Fruit fly (Drosophila melanogaster) whole organism, embryonic: ENCODE data around the gene mRpS10.
A peak's percentile ranks its signal among the peaks of the same experiment; 100 is the strongest.

Experiments
- Adf1 ChIP-seq: fragments of 200-800 bp; sonication (Bioruptor generic); IDR thresholded peaks from 2 replicates; pipeline ENCODE4 v1.3.6; 2022; ENCODE audit warnings: missing biosample characterization, missing genetic modification characterization
- C15 ChIP-seq: fragments of 200-800 bp; sonication (Bioruptor generic); IDR thresholded peaks from 3 replicates; pipeline ENCODE4 v1.3.6; 2022; ENCODE audit warnings: missing biosample characterization, missing genetic modification characterization
- CG10147 ChIP-seq: fragments of 200-800 bp; sonication (Bioruptor generic); optimal IDR thresholded peaks from 2 replicates; lab custom pipeline; 2019; ENCODE audit warnings: missing biosample characterization, mild to moderate bottlenecking, missing genetic modification characterization, moderate library complexity
- CG10366 ChIP-seq: fragments of 200-800 bp; sonication (Bioruptor generic); IDR thresholded peaks from 2 replicates; pipeline ENCODE4 v1.3.6; 2022; ENCODE audit warnings: missing biosample characterization, missing genetic modification characterization
- CG10431 ChIP-seq: fragments of 200-800 bp; sonication (Bioruptor generic); optimal IDR thresholded peaks from 3 replicates; lab custom pipeline; 2018; ENCODE audit warnings: missing biosample characterization, mild to moderate bottlenecking, missing genetic modification characterization
- CG11504 ChIP-seq: fragments of 200-800 bp; sonication (Bioruptor generic); optimal IDR thresholded peaks from 3 replicates; lab custom pipeline; 2019; ENCODE audit warnings: missing biosample characterization, mild to moderate bottlenecking, missing genetic modification characterization, moderate library complexity
- CG12071 ChIP-seq: fragments of 200-800 bp; sonication (Bioruptor generic); optimal IDR thresholded peaks from 3 replicates; lab custom pipeline; 2018; ENCODE audit warnings: missing biosample characterization, mild to moderate bottlenecking, missing genetic modification characterization
- CG13775 ChIP-seq: fragments of 200-800 bp; sonication (Bioruptor generic); optimal IDR thresholded peaks from 3 replicates; lab custom pipeline; 2017; ENCODE audit warnings: missing biosample characterization, mild to moderate bottlenecking, missing genetic modification characterization
- CG14441 ChIP-seq: fragments of 200-800 bp; sonication (Bioruptor generic); IDR thresholded peaks from 2 replicates; pipeline ENCODE4 v1.3.6; 2022; ENCODE audit warnings: missing biosample characterization, missing genetic modification characterization
- CG15479 ChIP-seq: fragments of 200-800 bp; sonication (Bioruptor generic); optimal IDR thresholded peaks from 3 replicates; lab custom pipeline; 2019; ENCODE audit warnings: missing biosample characterization, mild to moderate bottlenecking, missing genetic modification characterization, moderate library complexity
- CG17328 ChIP-seq: fragments of 200-800 bp; sonication (Bioruptor generic); IDR thresholded peaks from 2 replicates; pipeline ENCODE4 v1.3.6; 2022; ENCODE audit warnings: missing biosample characterization, missing genetic modification characterization
- CG18262 ChIP-seq: fragments of 200-800 bp; optimal IDR thresholded peaks from 3 replicates; lab custom pipeline; 2019; ENCODE audit warnings: missing biosample characterization, mild to moderate bottlenecking, missing genetic modification characterization, moderate library complexity
- CG18476 ChIP-seq: fragments of 200-800 bp; sonication (Bioruptor generic); optimal IDR thresholded peaks from 2 replicates; lab custom pipeline; 2016; ENCODE audit warnings: missing biosample characterization, mild to moderate bottlenecking, missing genetic modification characterization
- CG31441 ChIP-seq: fragments of 200-800 bp; sonication (Bioruptor generic); IDR thresholded peaks from 2 replicates; pipeline ENCODE4 v1.3.6; 2022; ENCODE audit warnings: missing biosample characterization, missing genetic modification characterization
- CG3163 ChIP-seq: fragments of 200-800 bp; sonication (Bioruptor generic); optimal IDR thresholded peaks from 3 replicates; lab custom pipeline; 2016; ENCODE audit warnings: missing biosample characterization, missing genetic modification characterization
- CG4854 ChIP-seq: fragments of 200-800 bp; sonication (Bioruptor generic); optimal IDR thresholded peaks from 2 replicates; lab custom pipeline; 2016; ENCODE audit warnings: missing biosample characterization, missing genetic modification characterization, inconsistent platforms
- CG6683 ChIP-seq: fragments of 200-800 bp; sonication (Bioruptor generic); optimal IDR thresholded peaks from 2 replicates; lab custom pipeline; 2017; ENCODE audit warnings: missing biosample characterization, mild to moderate bottlenecking, missing genetic modification characterization, missing genetic modification reagents
- CG7745 ChIP-seq: fragments of 200-800 bp; sonication (Bioruptor generic); optimal IDR thresholded peaks from 2 replicates; lab custom pipeline; 2018; ENCODE audit warnings: missing biosample characterization, mild to moderate bottlenecking, missing genetic modification characterization, moderate library complexity
- CG8478 ChIP-seq: fragments of >200 bp; optimal IDR thresholded peaks from 2 replicates; lab custom pipeline; 2018
- CG9437 ChIP-seq: fragments of 200-800 bp; sonication (Bioruptor generic); optimal IDR thresholded peaks from 2 replicates; lab custom pipeline; 2018; ENCODE audit warnings: missing biosample characterization, mild to moderate bottlenecking, missing genetic modification characterization
- CG9797 ChIP-seq: fragments of 200-800 bp; sonication (Bioruptor generic); optimal IDR thresholded peaks from 3 replicates; lab custom pipeline; 2018; ENCODE audit warnings: missing biosample characterization, mild to moderate bottlenecking, missing genetic modification characterization
- CkIIα-i1 ChIP-seq: fragments of 200-800 bp; sonication (Bioruptor generic); IDR thresholded peaks from 2 replicates; pipeline ENCODE4 v1.3.6; 2022; ENCODE audit warnings: missing biosample characterization, missing genetic modification characterization
- Dip3 ChIP-seq: fragments of 200-800 bp; sonication (Bioruptor generic); optimal IDR thresholded peaks from 3 replicates; lab custom pipeline; 2016; ENCODE audit warnings: missing biosample characterization, missing genetic modification characterization
- Doc3 ChIP-seq: fragments of 200-800 bp; sonication (Bioruptor generic); IDR thresholded peaks from 3 replicates; pipeline ENCODE4 v1.3.6; 2022; ENCODE audit warnings: missing biosample characterization, missing genetic modification characterization; ENCODE audit not compliant: partially characterized antibody
- HLH4C ChIP-seq: fragments of 200-800 bp; sonication (Bioruptor generic); IDR thresholded peaks from 3 replicates; pipeline ENCODE4 v1.3.6; 2022; ENCODE audit warnings: missing biosample characterization, missing genetic modification characterization; ENCODE audit not compliant: partially characterized antibody
- HLHmδ ChIP-seq: fragments of 200-800 bp; sonication (Bioruptor generic); optimal IDR thresholded peaks from 2 replicates; lab custom pipeline; 2018; ENCODE audit warnings: missing biosample characterization, mild to moderate bottlenecking, missing genetic modification characterization, moderate library complexity
- Lhr ChIP-seq: fragments of 200-800 bp; sonication (Bioruptor generic); optimal IDR thresholded peaks from 3 replicates; lab custom pipeline; 2017; ENCODE audit warnings: mild to moderate bottlenecking, missing biosample characterization, missing genetic modification reagents, missing genetic modification characterization
- Mes4 ChIP-seq: fragments of 200-800 bp; sonication (Bioruptor generic); optimal IDR thresholded peaks from 2 replicates; lab custom pipeline; 2016; ENCODE audit warnings: missing biosample characterization, missing genetic modification characterization
- NK7.1 ChIP-seq: fragments of 200-800 bp; sonication (Bioruptor generic); optimal IDR thresholded peaks from 3 replicates; lab custom pipeline; 2016; ENCODE audit warnings: missing biosample characterization, missing genetic modification characterization
- Ptx1 ChIP-seq: fragments of 200-800 bp; sonication (Bioruptor generic); IDR thresholded peaks from 2 replicates; pipeline ENCODE4 v1.3.6; 2022; ENCODE audit warnings: missing biosample characterization, missing genetic modification characterization
- Stat92E ChIP-seq, 3 experiments: fragments of >200 bp in 2 of 3; fragments of 200-800 bp in 1 of 3; sonication (Bioruptor generic) in 1 of 3; optimal IDR thresholded peaks; 2 replicates each; lab custom pipeline; 2017 to 2019; ENCODE audit warnings: missing biosample characterization in 3 of 3, missing genetic modification characterization in 3 of 3, mild to moderate bottlenecking in 1 of 3, moderate library complexity in 1 of 3
- Taf1 ChIP-seq: fragments of 200-800 bp; sonication (Bioruptor generic); IDR thresholded peaks from 2 replicates; pipeline ENCODE4 v1.3.6; 2022; ENCODE audit warnings: missing biosample characterization, missing genetic modification characterization
- Vsx1 ChIP-seq: fragments of 200-800 bp; sonication (Bioruptor generic); optimal IDR thresholded peaks from 2 replicates; lab custom pipeline; 2017; ENCODE audit warnings: missing biosample characterization, mild to moderate bottlenecking, missing genetic modification characterization, missing genetic modification reagents
- aop ChIP-seq: fragments of 200-800 bp; sonication (Bioruptor generic); IDR thresholded peaks from 2 replicates; pipeline ENCODE4 v1.3.6; 2022; ENCODE audit warnings: missing biosample characterization, missing genetic modification characterization
- crp ChIP-seq, 2 experiments: fragments of 200-800 bp; sonication (Bioruptor generic); optimal IDR thresholded peaks; 2 replicates in 1 of 2; 3 replicates in 1 of 2; lab custom pipeline; 2017; ENCODE audit warnings: missing biosample characterization in 2 of 2, missing genetic modification characterization in 2 of 2, mild to moderate bottlenecking in 1 of 2, moderate library complexity in 1 of 2
- da ChIP-seq: fragments of 200-800 bp; sonication (Bioruptor generic); optimal IDR thresholded peaks from 2 replicates; lab custom pipeline; 2016; ENCODE audit warnings: missing biosample characterization, missing genetic modification characterization
- dm ChIP-seq: fragments of 200-800 bp; sonication (Bioruptor generic); optimal IDR thresholded peaks from 3 replicates; lab custom pipeline; 2016; ENCODE audit warnings: missing biosample characterization, missing genetic modification characterization
- grau ChIP-seq: fragments of 200-800 bp; optimal IDR thresholded peaks from 3 replicates; lab custom pipeline; 2019; ENCODE audit warnings: missing biosample characterization, mild to moderate bottlenecking, missing genetic modification characterization, moderate library complexity
- hbn ChIP-seq: fragments of 200-800 bp; sonication (Bioruptor generic); IDR thresholded peaks from 2 replicates; pipeline ENCODE4 v1.3.6; 2022; ENCODE audit warnings: missing biosample characterization, missing genetic modification characterization; ENCODE audit not compliant: partially characterized antibody
- hth ChIP-seq: fragments of >200 bp; optimal IDR thresholded peaks from 2 replicates; lab custom pipeline; 2017; ENCODE audit warnings: inconsistent platforms
- ken ChIP-seq: fragments of 200-800 bp; sonication (Bioruptor generic); IDR thresholded peaks from 3 replicates; pipeline ENCODE4 v1.3.6; 2022; ENCODE audit warnings: missing biosample characterization, missing genetic modification characterization
- rib ChIP-seq: fragments of 200-800 bp; sonication (Bioruptor generic); IDR thresholded peaks from 2 replicates; pipeline ENCODE4 v1.3.6; 2022; ENCODE audit warnings: missing biosample characterization, missing genetic modification characterization
- sim ChIP-seq: fragments of 200-800 bp; sonication (Bioruptor generic); IDR thresholded peaks from 2 replicates; pipeline ENCODE4 v1.3.6; 2022; ENCODE audit warnings: missing biosample characterization, missing genetic modification characterization
- slou ChIP-seq: fragments of 200-800 bp; sonication (Bioruptor generic); optimal IDR thresholded peaks from 3 replicates; lab custom pipeline; 2016; ENCODE audit warnings: missing biosample characterization, missing genetic modification characterization
- twi ChIP-seq: fragments of 200-800 bp; optimal IDR thresholded peaks from 2 replicates; lab custom pipeline; 2019; ENCODE audit warnings: missing biosample characterization, mild to moderate bottlenecking, missing genetic modification characterization, moderate library complexity
- vvl ChIP-seq: fragments of 200-800 bp; sonication (Bioruptor generic); IDR thresholded peaks from 2 replicates; pipeline ENCODE4 v1.3.6; 2022; ENCODE audit warnings: missing biosample characterization, missing genetic modification characterization
- zen ChIP-seq: fragments of 200-800 bp; sonication (Bioruptor generic); optimal IDR thresholded peaks from 3 replicates; lab custom pipeline; 2018; ENCODE audit warnings: missing biosample characterization, mild to moderate bottlenecking, missing genetic modification characterization, moderate library complexity
- zen2 ChIP-seq: fragments of 200-800 bp; sonication (Bioruptor generic); IDR thresholded peaks from 3 replicates; pipeline ENCODE4 v1.3.6; 2022; ENCODE audit warnings: missing biosample characterization, missing genetic modification characterization; ENCODE audit not compliant: partially characterized antibody
- zf30C ChIP-seq: fragments of 200-800 bp; sonication (Bioruptor generic); optimal IDR thresholded peaks from 3 replicates; lab custom pipeline; 2018; ENCODE audit warnings: missing biosample characterization, mild to moderate bottlenecking, missing genetic modification characterization

The mRpS10 gene

dm6 chr3R:15242186-15243045, 13.0 kb downstream of the mRpS10 start, which contains the start of the genes tefu and Hsc70-4 (continued):
- TF ChIP-seq twi (tag; lab: Kevin White, UChicago) (peak; percentile 61), Dip3 (GFP tag; lab: Kevin White, UChicago) (peak; percentile 77), C15 (GFP tag; lab: Robert Waterston, UW) (peak; percentile 55; the same call in 1 of the 3 replicates), CG14441 (peak; percentile 86), sim (0 out of 2 replicates have a peak, but pooled peaks have one; percentile 11), CG17328 (GFP tag; lab: Robert Waterston, UW) (peak; percentile 58), CG10431 (GFP tag; lab: Kevin White, UChicago) (no peak), CG15479 (GFP tag; lab: Kevin White, UChicago) (no peak), CG4854 (GFP tag; lab: Kevin White, UChicago) (peak; percentile 53), aop (GFP tag; lab: Robert Waterston, UW) (no peak), crp (GFP tag; optimal IDR thresholded peaks at IDR 0.05; lab: Kevin White, UChicago) (peak in 1 of 2 experiments; percentile 48), CG6683 (GFP tag; lab: Kevin White, UChicago) (no peak), Taf1 (GFP tag; lab: Robert Waterston, UW) (no peak; the same call in 1 of the 2 replicates), CG9797 (GFP tag; lab: Kevin White, UChicago) (peak; percentile 96), slou (GFP tag; lab: Kevin White, UChicago) (peak; percentile 81), CG3163 (GFP tag; lab: Kevin White, UChicago) (peak; percentile 53), CG11504 (tag; lab: Kevin White, UChicago) (no peak), hth (lab: Kevin White, UChicago) (no peak), vvl (peak; percentile 80), CG9437 (GFP tag; lab: Kevin White, UChicago) (peak; percentile 51), ken (GFP tag; lab: Robert Waterston, UW) (peak; percentile 81), Adf1 (GFP tag; lab: Robert Waterston, UW) (no peak; the same call in 1 of the 2 replicates), Ptx1 (GFP tag; lab: Robert Waterston, UW) (peak; percentile 84), Lhr (GFP tag; lab: Kevin White, UChicago) (peak; percentile 95), CG18262 (tag; lab: Kevin White, UChicago) (no peak), HLH4C (peak; percentile 11; the same call in 1 of the 3 replicates), CG10147 (GFP tag; lab: Kevin White, UChicago) (no peak), zen (tag; lab: Kevin White, UChicago) (peak; percentile 72), da (GFP tag; lab: Kevin White, UChicago) (no peak), CG7745 (tag; lab: Kevin White, UChicago) (peak; percentile 41), CG13775 (GFP tag; lab: Kevin White, UChicago) (peak; percentile 81), CG12071 (GFP tag; lab: Kevin White, UChicago) (peak; percentile 25), Stat92E (GFP tag; optimal IDR thresholded peaks at IDR 0.05; lab: Kevin White, UChicago) (peak in 1 of 3 experiments; percentile 37), hbn (GFP tag; lab: Robert Waterston, UW) (no peak), CkIIα-i1 (GFP tag; lab: Robert Waterston, UW) (no peak), zen2 (no peak), CG8478 (no peak), CG10366 (GFP tag; lab: Robert Waterston, UW) (peak; percentile 74), CG18476 (GFP tag; lab: Kevin White, UChicago) (peak; percentile 33), NK7.1 (GFP tag; lab: Kevin White, UChicago) (no peak), Vsx1 (GFP tag; lab: Kevin White, UChicago) (no peak), Doc3 (GFP tag; lab: Robert Waterston, UW) (no peak), grau (tag; lab: Kevin White, UChicago) (peak; percentile 80), zf30C (no peak), CG31441 (peak; percentile 12), HLHmδ (GFP tag; lab: Kevin White, UChicago) (no peak), Mes4 (GFP tag; lab: Kevin White, UChicago) (peak; percentile 45), rib (GFP tag; lab: Robert Waterston, UW) (peak; percentile 81; the same call in 1 of the 2 replicates), dm (GFP tag; lab: Kevin White, UChicago) (peak; percentile 61)
